Worm (Caenorhabditis elegans): ENCODE results near the gene C55C3.3.

The C55C3.3 gene

ce11 chrIV:5685014-5685413 lies at the start of gene C55C3.3:
Gene C55C3.3, plus strand, starts transcription at chrIV:5685287.
- TF ChIP-seq pes-1 (GFP tag; IDR thresholded peaks at IDR 0.05) (no peak), ama-1 (optimal IDR thresholded peaks at IDR 0.05) (no peak), hmg-4 (GFP tag; optimal IDR thresholded peaks at IDR 0.05) (no peak), F13C5.2 (tag; optimal IDR thresholded peaks at IDR 0.05) (no peak), scrt-1 (GFP tag; IDR thresholded peaks at IDR 0.05) (no peak), sea-1 (GFP tag; conservative IDR thresholded peaks at IDR 0.05) (no peak), tra-4 (tag; optimal IDR thresholded peaks at IDR 0.05) (no peak), aly-1 (tag; optimal IDR thresholded peaks at IDR 0.05) (no peak), B0310.2 (tag; optimal IDR thresholded peaks at IDR 0.05) (no peak), tbx-11 (GFP tag; IDR thresholded peaks at IDR 0.05) (no peak), hnd-1 (tag; optimal IDR thresholded peaks at IDR 0.05) (no peak)

- TF ChIP-seq ceh-36 (tag; optimal IDR thresholded peaks at IDR 0.05) (no peak), hnd-1 (tag; optimal IDR thresholded peaks at IDR 0.05) (no peak), aly-1 (tag; optimal IDR thresholded peaks at IDR 0.05) (no peak), ets-7 (tag; optimal IDR thresholded peaks at IDR 0.05) (no peak), hmg-4 (GFP tag; optimal IDR thresholded peaks at IDR 0.05) (no peak), tbx-11 (GFP tag; IDR thresholded peaks at IDR 0.05) (no peak), flt-1 (GFP tag; IDR thresholded peaks at IDR 0.05) (no peak), tbx-37 (GFP tag; conservative IDR thresholded peaks at IDR 0.05) (no peak), ama-1 (optimal IDR thresholded peaks at IDR 0.05) (no peak), tra-4 (tag; optimal IDR thresholded peaks at IDR 0.05) (no peak), sea-1 (GFP tag; conservative IDR thresholded peaks at IDR 0.05) (no peak), hmbx-1 (tag; optimal IDR thresholded peaks at IDR 0.05) (no peak)
These were observed 49.5 kb upstream of the C55C3.3 start, which contains the start of gene srd-13 for ce11 chrIV:5635551-5635950. Gene srd-13, minus strand, starts transcription at chrIV:5635651.

ce11 chrIV:5645514-5646052 lies 39.5 kb upstream of the C55C3.3 start, which contains the start of the genes srd-8 and B0547.2:
Gene srd-8, minus strand, starts transcription at chrIV:5645614.
Gene B0547.2, plus strand, starts transcription at chrIV:5646002.
- no peak for TF ChIP-seq hmbx-1 (tag; optimal IDR thresholded peaks at IDR 0.05)
- TF ChIP-seq hnd-1 (tag; optimal IDR thresholded peaks at IDR 0.05) = no peak
- no peak for TF ChIP-seq sea-1 (GFP tag; conservative IDR thresholded peaks at IDR 0.05)
- TF ChIP-seq pes-1 (GFP tag; IDR thresholded peaks at IDR 0.05) = no peak
- TF ChIP-seq tbx-37 (GFP tag; conservative IDR thresholded peaks at IDR 0.05) = no peak
- TF ChIP-seq ceh-36 (tag; optimal IDR thresholded peaks at IDR 0.05) = no peak
- no peak for TF ChIP-seq F13C5.2 (tag; optimal IDR thresholded peaks at IDR 0.05)
- TF ChIP-seq aly-1 (tag; optimal IDR thresholded peaks at IDR 0.05) = no peak
- TF ChIP-seq ets-7 (tag; optimal IDR thresholded peaks at IDR 0.05) = no peak
- TF ChIP-seq tra-4 (tag; optimal IDR thresholded peaks at IDR 0.05) = no peak
- TF ChIP-seq hmg-4 (GFP tag; optimal IDR thresholded peaks at IDR 0.05) = no peak
- no peak for TF ChIP-seq ceh-13 (GFP tag; optimal IDR thresholded peaks at IDR 0.05)
- TF ChIP-seq scrt-1 (GFP tag; IDR thresholded peaks at IDR 0.05) = no peak
- TF ChIP-seq ama-1 (optimal IDR thresholded peaks at IDR 0.05) = no peak
- no peak for TF ChIP-seq B0310.2 (tag; optimal IDR thresholded peaks at IDR 0.05)
- TF ChIP-seq flt-1 (GFP tag; IDR thresholded peaks at IDR 0.05) = no peak
- TF ChIP-seq tbx-11 (GFP tag; IDR thresholded peaks at IDR 0.05) = no peak

ce11 chrIV:5649073-5649583 lies 36.0 kb upstream of the C55C3.3 start, which contains the start of gene csn-5:
Gene csn-5, plus strand, starts transcription at chrIV:5649533.
- no peak for TF ChIP-seq sea-1 (GFP tag; conservative IDR thresholded peaks at IDR 0.05)

- no peak for TF ChIP-seq scrt-1 (GFP tag; IDR thresholded peaks at IDR 0.05)
- no peak for TF ChIP-seq ama-1 (optimal IDR thresholded peaks at IDR 0.05)
- TF ChIP-seq pes-1 (GFP tag; IDR thresholded peaks at IDR 0.05) = no peak
- no peak for TF ChIP-seq hnd-1 (tag; optimal IDR thresholded peaks at IDR 0.05)
- TF ChIP-seq tbx-11 (GFP tag; IDR thresholded peaks at IDR 0.05) = no peak
- no peak for TF ChIP-seq tra-4 (tag; optimal IDR thresholded peaks at IDR 0.05)
- TF ChIP-seq ceh-13 (GFP tag; optimal IDR thresholded peaks at IDR 0.05) = no peak
- TF ChIP-seq aly-1 (tag; optimal IDR thresholded peaks at IDR 0.05) = no peak
- TF ChIP-seq F13C5.2 (tag; optimal IDR thresholded peaks at IDR 0.05) = no peak
- TF ChIP-seq ceh-36 (tag; optimal IDR thresholded peaks at IDR 0.05) = no peak
- TF ChIP-seq hmbx-1 (tag; optimal IDR thresholded peaks at IDR 0.05) = no peak
- TF ChIP-seq flt-1 (GFP tag; IDR thresholded peaks at IDR 0.05) = no peak
- TF ChIP-seq ets-7 (tag; optimal IDR thresholded peaks at IDR 0.05) = no peak
- TF ChIP-seq B0310.2 (tag; optimal IDR thresholded peaks at IDR 0.05) = no peak
- TF ChIP-seq tbx-37 (GFP tag; conservative IDR thresholded peaks at IDR 0.05) = no peak
- no peak for TF ChIP-seq sea-1 (GFP tag; conservative IDR thresholded peaks at IDR 0.05)
- TF ChIP-seq hmg-4 (GFP tag; optimal IDR thresholded peaks at IDR 0.05) = no peak
These were observed 34.2 kb upstream of the C55C3.3 start for ce11 chrIV:5650761-5651332.

- TF ChIP-seq sea-1 (GFP tag; conservative IDR thresholded peaks at IDR 0.05) (no peak), ama-1 (optimal IDR thresholded peaks at IDR 0.05) (peak; percentile 27)
These were observed 32.1 kb upstream of the C55C3.3 start for ce11 chrIV:5652811-5653483.

- TF ChIP-seq ets-7 (tag; optimal IDR thresholded peaks at IDR 0.05) (no peak), tbx-11 (GFP tag; IDR thresholded peaks at IDR 0.05) (no peak), flt-1 (GFP tag; IDR thresholded peaks at IDR 0.05) (no peak), sea-1 (GFP tag; conservative IDR thresholded peaks at IDR 0.05) (no peak), tbx-37 (GFP tag; conservative IDR thresholded peaks at IDR 0.05) (no peak), F13C5.2 (tag; optimal IDR thresholded peaks at IDR 0.05) (no peak), ceh-13 (GFP tag; optimal IDR thresholded peaks at IDR 0.05) (no peak), hmg-4 (GFP tag; optimal IDR thresholded peaks at IDR 0.05) (no peak), B0310.2 (tag; optimal IDR thresholded peaks at IDR 0.05) (no peak), aly-1 (tag; optimal IDR thresholded peaks at IDR 0.05) (no peak), scrt-1 (GFP tag; IDR thresholded peaks at IDR 0.05) (no peak)
These were observed 31.4 kb upstream of the C55C3.3 start, which contains the start of gene clec-178 for ce11 chrIV:5653649-5654048. Gene clec-178, plus strand, starts transcription at chrIV:5653949.

Data from whole organism, early embryonic.